Fruit fly (Drosophila melanogaster) whole organism, embryonic: ENCODE results near the gene eloF.
A peak's percentile ranks its signal among the peaks of the same experiment; 100 is the strongest.

Experiments
- Atf3 ChIP-seq: fragments of 200-800 bp; sonication (Bioruptor generic); optimal IDR thresholded peaks from 3 replicates; lab custom pipeline; 2016; ENCODE audit warnings: missing biosample characterization, missing genetic modification characterization
- Bgb ChIP-seq: fragments of 200-800 bp; sonication (Bioruptor generic); IDR thresholded peaks from 2 replicates; pipeline ENCODE4 v1.3.6; 2022; ENCODE audit warnings: missing biosample characterization, missing genetic modification characterization; ENCODE audit not compliant: partially characterized antibody
- Bteb2 ChIP-seq: fragments of 200-800 bp; sonication (Bioruptor generic); optimal IDR thresholded peaks from 2 replicates; lab custom pipeline; 2016; ENCODE audit warnings: missing biosample characterization, missing genetic modification characterization
- CG10959 ChIP-seq: fragments of 200-800 bp; sonication (Bioruptor generic); IDR thresholded peaks from 2 replicates; pipeline ENCODE4 v1.3.6; 2022; ENCODE audit warnings: missing biosample characterization, missing genetic modification characterization
- CG11398 ChIP-seq: fragments of 200-800 bp; sonication (Bioruptor generic); optimal IDR thresholded peaks from 2 replicates; lab custom pipeline; 2016; ENCODE audit warnings: missing biosample characterization, missing genetic modification characterization
- CG12104 ChIP-seq: fragments of 200-800 bp; sonication (Bioruptor generic); optimal IDR thresholded peaks from 3 replicates; lab custom pipeline; 2016; ENCODE audit warnings: missing biosample characterization, missing genetic modification characterization
- CG12769 ChIP-seq: fragments of 200-800 bp; sonication (Bioruptor generic); optimal IDR thresholded peaks from 2 replicates; lab custom pipeline; 2019; ENCODE audit warnings: missing biosample characterization, mild to moderate bottlenecking, missing genetic modification characterization, moderate library complexity
- CG13894 ChIP-seq: fragments of 200-800 bp; sonication (Bioruptor generic); optimal IDR thresholded peaks from 3 replicates; lab custom pipeline; 2018; ENCODE audit warnings: missing biosample characterization, mild to moderate bottlenecking, missing genetic modification characterization, moderate library complexity
- CG14050 ChIP-seq: fragments of 200-800 bp; sonication (Bioruptor generic); IDR thresholded peaks from 3 replicates; pipeline ENCODE4 v1.3.6; 2022; ENCODE audit warnings: missing biosample characterization, missing genetic modification characterization
- CG14860 ChIP-seq: fragments of 200-800 bp; sonication (Bioruptor generic); IDR thresholded peaks from 3 replicates; pipeline ENCODE4 v1.3.6; 2022; ENCODE audit warnings: missing biosample characterization, missing genetic modification characterization; ENCODE audit not compliant: partially characterized antibody
- CG15073 ChIP-seq: fragments of 200-800 bp; sonication (Bioruptor generic); optimal IDR thresholded peaks from 2 replicates; lab custom pipeline; 2016; ENCODE audit warnings: missing biosample characterization, missing genetic modification characterization
- CG15479 ChIP-seq: fragments of 200-800 bp; sonication (Bioruptor generic); optimal IDR thresholded peaks from 3 replicates; lab custom pipeline; 2019; ENCODE audit warnings: missing biosample characterization, mild to moderate bottlenecking, missing genetic modification characterization, moderate library complexity
- CG17829 ChIP-seq: fragments of 200-800 bp; optimal IDR thresholded peaks from 2 replicates; lab custom pipeline; 2019; ENCODE audit warnings: missing biosample characterization, mild to moderate bottlenecking, missing genetic modification characterization, moderate library complexity
- CG2129 ChIP-seq: fragments of 200-800 bp; sonication (Bioruptor generic); IDR thresholded peaks from 2 replicates; pipeline ENCODE4 v1.3.6; 2022; ENCODE audit warnings: missing biosample characterization, missing genetic modification characterization; ENCODE audit not compliant: partially characterized antibody
- CG2875 ChIP-seq: fragments of 200-800 bp; sonication (Bioruptor generic); optimal IDR thresholded peaks from 2 replicates; lab custom pipeline; 2017; ENCODE audit warnings: missing biosample characterization, mild to moderate bottlenecking, missing genetic modification characterization, missing genetic modification reagents
- CG2889 ChIP-seq: fragments of 200-800 bp; sonication (Bioruptor generic); IDR thresholded peaks from 3 replicates; pipeline ENCODE4 v1.3.6; 2022; ENCODE audit warnings: missing biosample characterization, missing genetic modification characterization
- CG30403 ChIP-seq: fragments of 200-800 bp; sonication (Bioruptor generic); optimal IDR thresholded peaks from 3 replicates; lab custom pipeline; 2016; ENCODE audit warnings: missing biosample characterization, missing genetic modification characterization
- CG32772 ChIP-seq: fragments of 200-800 bp; sonication (Bioruptor generic); IDR thresholded peaks from 2 replicates; pipeline ENCODE4 v1.3.6; 2022; ENCODE audit warnings: missing biosample characterization, missing genetic modification characterization
- CG4820 ChIP-seq: fragments of 200-800 bp; sonication (Bioruptor generic); optimal IDR thresholded peaks from 3 replicates; lab custom pipeline; 2016; ENCODE audit warnings: missing biosample characterization, missing genetic modification characterization
- CG6254 ChIP-seq: fragments of 200-800 bp; sonication (Bioruptor generic); optimal IDR thresholded peaks from 3 replicates; lab custom pipeline; 2017; ENCODE audit warnings: mild to moderate bottlenecking, missing biosample characterization, missing genetic modification reagents, missing genetic modification characterization
- CG9727 ChIP-seq: fragments of 200-800 bp; sonication (Bioruptor generic); optimal IDR thresholded peaks from 3 replicates; lab custom pipeline; 2017; ENCODE audit warnings: missing biosample characterization, mild to moderate bottlenecking, missing genetic modification characterization
- Drgx ChIP-seq: fragments of 200-800 bp; sonication (Bioruptor generic); IDR thresholded peaks from 2 replicates; pipeline ENCODE4 v1.3.6; 2022; ENCODE audit warnings: missing biosample characterization, missing genetic modification characterization
- Lpt ChIP-seq: fragments of >200 bp; optimal IDR thresholded peaks from 2 replicates; lab custom pipeline; 2018; ENCODE audit warnings: missing biosample characterization, missing genetic modification characterization
- Sry-δ ChIP-seq: fragments of 200-800 bp; sonication (Bioruptor generic); optimal IDR thresholded peaks from 2 replicates; lab custom pipeline; 2016; ENCODE audit warnings: missing biosample characterization, missing genetic modification characterization
- Stat92E ChIP-seq, 3 experiments: fragments of >200 bp in 2 of 3; fragments of 200-800 bp in 1 of 3; sonication (Bioruptor generic) in 1 of 3; optimal IDR thresholded peaks; 2 replicates each; lab custom pipeline; 2017 to 2019; ENCODE audit warnings: missing biosample characterization in 3 of 3, missing genetic modification characterization in 3 of 3, mild to moderate bottlenecking in 1 of 3, moderate library complexity in 1 of 3
- Taf1 ChIP-seq: fragments of 200-800 bp; sonication (Bioruptor generic); IDR thresholded peaks from 2 replicates; pipeline ENCODE4 v1.3.6; 2022; ENCODE audit warnings: missing biosample characterization, missing genetic modification characterization
- YL-1 ChIP-seq: fragments of 200-800 bp; sonication (Bioruptor generic); optimal IDR thresholded peaks from 3 replicates; lab custom pipeline; 2017; ENCODE audit warnings: missing biosample characterization, mild to moderate bottlenecking, missing genetic modification characterization
- abd-A ChIP-seq: fragments of 200-800 bp; sonication (Bioruptor generic); optimal IDR thresholded peaks from 3 replicates; lab custom pipeline; 2019; ENCODE audit warnings: missing biosample characterization, mild to moderate bottlenecking, missing genetic modification characterization, moderate library complexity
- al ChIP-seq: fragments of 200-800 bp; sonication (Bioruptor generic); IDR thresholded peaks from 2 replicates; pipeline ENCODE4 v1.3.6; 2022; ENCODE audit warnings: missing biosample characterization, missing genetic modification characterization
- br ChIP-seq: fragments of >200 bp; optimal IDR thresholded peaks from 2 replicates; lab custom pipeline; 2017
- ci ChIP-seq: fragments of 200-800 bp; sonication (Bioruptor generic); IDR thresholded peaks from 3 replicates; pipeline ENCODE4 v1.3.6; 2022; ENCODE audit warnings: missing biosample characterization, missing genetic modification characterization
- crol ChIP-seq: fragments of 200-800 bp; sonication (Bioruptor generic); IDR thresholded peaks from 2 replicates; pipeline ENCODE4 v1.3.6; 2022; ENCODE audit warnings: missing biosample characterization, missing genetic modification characterization
- dmrt99B ChIP-seq: fragments of 200-800 bp; sonication (Bioruptor generic); optimal IDR thresholded peaks from 2 replicates; lab custom pipeline; 2018; ENCODE audit warnings: missing biosample characterization, mild to moderate bottlenecking, missing genetic modification characterization, moderate library complexity
- ewg ChIP-seq: fragments of 200-800 bp; sonication (Bioruptor generic); optimal IDR thresholded peaks from 3 replicates; lab custom pipeline; 2017; ENCODE audit warnings: mild to moderate bottlenecking, missing biosample characterization, missing genetic modification reagents, missing genetic modification characterization
- gce ChIP-seq: fragments of 200-800 bp; sonication (Bioruptor generic); IDR thresholded peaks from 3 replicates; pipeline ENCODE4 v1.3.6; 2022; ENCODE audit warnings: missing biosample characterization, missing genetic modification characterization
- grn ChIP-seq: fragments of 200-800 bp; sonication (Bioruptor generic); optimal IDR thresholded peaks from 3 replicates; lab custom pipeline; 2017; ENCODE audit warnings: missing biosample characterization, missing genetic modification characterization
- gro ChIP-seq: fragments of 200-800 bp; sonication (Bioruptor generic); optimal IDR thresholded peaks from 2 replicates; lab custom pipeline; 2016; ENCODE audit warnings: missing biosample characterization, missing genetic modification characterization
- hth ChIP-seq: fragments of >200 bp; optimal IDR thresholded peaks from 2 replicates; lab custom pipeline; 2017; ENCODE audit warnings: inconsistent platforms
- ind ChIP-seq: fragments of 200-800 bp; sonication (Bioruptor generic); optimal IDR thresholded peaks from 3 replicates; lab custom pipeline; 2016; ENCODE audit warnings: missing biosample characterization, missing genetic modification characterization
- inv ChIP-seq: fragments of 200-800 bp; sonication (Bioruptor generic); IDR thresholded peaks from 2 replicates; pipeline ENCODE4 v1.3.6; 2022; ENCODE audit warnings: missing biosample characterization, missing genetic modification characterization; ENCODE audit not compliant: partially characterized antibody
- jing ChIP-seq: fragments of 200-800 bp; sonication (Bioruptor generic); optimal IDR thresholded peaks from 2 replicates; lab custom pipeline; 2018; ENCODE audit warnings: missing biosample characterization, mild to moderate bottlenecking, missing genetic modification characterization
- lmd ChIP-seq: fragments of 200-800 bp; sonication (Bioruptor generic); IDR thresholded peaks from 2 replicates; pipeline ENCODE4 v1.3.6; 2022; ENCODE audit warnings: missing biosample characterization, missing genetic modification characterization
- luna ChIP-seq: fragments of 200-800 bp; sonication (Bioruptor generic); optimal IDR thresholded peaks from 2 replicates; lab custom pipeline; 2016; ENCODE audit warnings: missing biosample characterization, missing genetic modification characterization
- nerfin-2 ChIP-seq: fragments of 200-800 bp; sonication (Bioruptor generic); IDR thresholded peaks from 2 replicates; pipeline ENCODE4 v1.3.6; 2022; ENCODE audit warnings: missing biosample characterization, missing genetic modification characterization; ENCODE audit not compliant: partially characterized antibody
- slou ChIP-seq: fragments of 200-800 bp; sonication (Bioruptor generic); optimal IDR thresholded peaks from 3 replicates; lab custom pipeline; 2016; ENCODE audit warnings: missing biosample characterization, missing genetic modification characterization
- tio ChIP-seq: fragments of 200-800 bp; sonication (Bioruptor generic); optimal IDR thresholded peaks from 2 replicates; lab custom pipeline; 2017; ENCODE audit warnings: missing biosample characterization, missing genetic modification characterization, inconsistent platforms
- usp ChIP-seq: fragments of >200 bp; optimal IDR thresholded peaks from 2 replicates; lab custom pipeline; 2017; ENCODE audit warnings: missing biosample characterization, missing genetic modification characterization
- wor ChIP-seq: fragments of 200-800 bp; sonication (Bioruptor generic); IDR thresholded peaks from 2 replicates; pipeline ENCODE4 v1.3.6; 2022; ENCODE audit warnings: missing biosample characterization, missing genetic modification characterization
- zfh2 ChIP-seq: fragments of 200-800 bp; sonication (Bioruptor generic); optimal IDR thresholded peaks from 2 replicates; lab custom pipeline; 2016; ENCODE audit warnings: missing biosample characterization, missing genetic modification characterization

eloF gene

dm6 chr3R:9767620-9768592, 46.1 kb upstream of the eloF start, which contains the start of gene Naa80 (continued):
- peak; percentile 88 for TF ChIP-seq CG12769
- TF ChIP-seq usp (GFP tag; lab: Kevin White, UChicago): no peak
- TF ChIP-seq Sry-δ (GFP tag; lab: Kevin White, UChicago): peak; percentile 54
- TF ChIP-seq abd-A (tag; lab: Kevin White, UChicago): no peak
- peak; percentile 47; the same call in 1 of the 2 replicates for TF ChIP-seq nerfin-2
- peak; percentile 58 for TF ChIP-seq ewg
- TF ChIP-seq CG32772: peak; percentile 24; the same call in 1 of the 2 replicates
- TF ChIP-seq al (GFP tag; lab: Robert Waterston, UW): peak; percentile 61
- no peak for TF ChIP-seq wor (GFP tag; lab: Robert Waterston, UW)
- no peak for TF ChIP-seq dmrt99B
- peak; percentile 49 for TF ChIP-seq luna (GFP tag; lab: Kevin White, UChicago)
- 0 out of 3 replicates have a peak, but pooled peaks have one; percentile 10 for TF ChIP-seq CG2889 (GFP tag; lab: Robert Waterston, UW)
- TF ChIP-seq CG17829 (tag; lab: Kevin White, UChicago): peak; percentile 58
- TF ChIP-seq jing: no peak
- no peak for TF ChIP-seq br
- TF ChIP-seq CG15073 (GFP tag; lab: Kevin White, UChicago): no peak
- TF ChIP-seq CG12104 (GFP tag; lab: Kevin White, UChicago): peak; percentile 36
- peak; percentile 50 for TF ChIP-seq Bteb2 (GFP tag; lab: Kevin White, UChicago)
- TF ChIP-seq Atf3: peak; percentile 45
- TF ChIP-seq CG2875 (GFP tag; lab: Kevin White, UChicago): no peak
- TF ChIP-seq Lpt (GFP tag; lab: Kevin White, UChicago): no peak
- no peak for TF ChIP-seq CG6254 (GFP tag; lab: Kevin White, UChicago)
- TF ChIP-seq YL-1 (GFP tag; lab: Kevin White, UChicago): peak; percentile 94
- peak; percentile 55; the same call in 1 of the 2 replicates for TF ChIP-seq lmd (GFP tag; lab: Robert Waterston, UW)
- TF ChIP-seq CG13894 (tag; lab: Kevin White, UChicago): peak; percentile 56
- TF ChIP-seq CG11398 (GFP tag; lab: Kevin White, UChicago): peak; percentile 58
- peak; percentile 11; the same call in 1 of the 2 replicates for TF ChIP-seq Drgx (GFP tag; lab: Robert Waterston, UW)
- no peak for TF ChIP-seq hth
- TF ChIP-seq tio: no peak
- peak; percentile 72 for TF ChIP-seq ind
- peak; percentile 8 for TF ChIP-seq CG4820 (GFP tag; lab: Kevin White, UChicago)
- TF ChIP-seq CG15479 (GFP tag; lab: Kevin White, UChicago): no peak
- peak; percentile 10 for TF ChIP-seq grn
- no peak for TF ChIP-seq CG2129 (GFP tag; lab: Robert Waterston, UW)
- peak; percentile 85 for TF ChIP-seq ci (GFP tag; lab: Robert Waterston, UW)
- TF ChIP-seq CG9727 (GFP tag; lab: Kevin White, UChicago): peak; percentile 24
- peak; percentile 66 for TF ChIP-seq Bgb (GFP tag; lab: Robert Waterston, UW)
- no peak; the same call in 2 of the 3 replicates for TF ChIP-seq CG14050
- peak in 1 of 3 experiments; percentile 24 for TF ChIP-seq Stat92E (GFP tag; optimal IDR thresholded peaks at IDR 0.05; lab: Kevin White, UChicago)
- no peak for TF ChIP-seq slou (GFP tag; lab: Kevin White, UChicago)
- TF ChIP-seq CG14860 (GFP tag; lab: Robert Waterston, UW): no peak
- peak; percentile 90 for TF ChIP-seq gro
- TF ChIP-seq inv: peak; percentile 28; the same call in 1 of the 2 replicates
- no peak for TF ChIP-seq CG10959 (GFP tag; lab: Robert Waterston, UW)
- peak; percentile 58 for TF ChIP-seq CG30403 (GFP tag; lab: Kevin White, UChicago)
- peak; percentile 89 for TF ChIP-seq zfh2 (GFP tag; lab: Kevin White, UChicago)
- 0 out of 2 replicates have a peak, but pooled peaks have one; percentile 20 for TF ChIP-seq crol (GFP tag; lab: Robert Waterston, UW)
- TF ChIP-seq Taf1 (GFP tag; lab: Robert Waterston, UW): no peak
- TF ChIP-seq gce (GFP tag; lab: Robert Waterston, UW): no peak
